Fruit fly (Drosophila melanogaster) whole organism, adult: ENCODE results near the gene p-cup.

ENCODE experiments used
- CG11617 ChIP-seq: fragments of 200-800 bp; sonication (Bioruptor generic); optimal IDR thresholded peaks from 2 replicates; lab custom pipeline; 2017; ENCODE audit warnings: mild to moderate bottlenecking, missing biosample characterization, missing genetic modification reagents, missing genetic modification characterization
- CG12768 ChIP-seq: fragments of 200-800 bp; sonication (Bioruptor generic); optimal IDR thresholded peaks from 2 replicates; lab custom pipeline; 2017; ENCODE audit warnings: missing biosample characterization, missing genetic modification characterization, mild to moderate bottlenecking, moderate library complexity, missing genetic modification reagents
- CG14711 ChIP-seq: fragments of 200-800 bp; sonication (Bioruptor generic); optimal IDR thresholded peaks from 2 replicates; lab custom pipeline; 2018; ENCODE audit warnings: missing biosample characterization, mild to moderate bottlenecking, missing genetic modification characterization, moderate library complexity
- CG1620 ChIP-seq: fragments of 200-800 bp; sonication (Bioruptor generic); optimal IDR thresholded peaks from 2 replicates; lab custom pipeline; 2016; ENCODE audit warnings: missing biosample characterization, missing genetic modification characterization
- CG33017 ChIP-seq: fragments of 200-800 bp; sonication (Bioruptor generic); optimal IDR thresholded peaks from 2 replicates; lab custom pipeline; 2018; ENCODE audit warnings: missing biosample characterization, mild to moderate bottlenecking, missing genetic modification characterization, moderate library complexity
- CG5204 ChIP-seq: fragments of 200-800 bp; sonication (Bioruptor generic); optimal IDR thresholded peaks from 2 replicates; lab custom pipeline; 2016; ENCODE audit warnings: missing biosample characterization, missing genetic modification characterization
- CG7045 ChIP-seq: fragments of 200-800 bp; sonication (Bioruptor generic); optimal IDR thresholded peaks from 2 replicates; lab custom pipeline; 2017; ENCODE audit warnings: missing biosample characterization, mild to moderate bottlenecking, missing genetic modification characterization
- CG7101 ChIP-seq: fragments of 200-800 bp; sonication (Bioruptor generic); optimal IDR thresholded peaks from 2 replicates; lab custom pipeline; 2018; ENCODE audit warnings: missing biosample characterization, mild to moderate bottlenecking, missing genetic modification characterization, moderate library complexity
- Clk ChIP-seq: fragments of 200-800 bp; sonication (Bioruptor generic); optimal IDR thresholded peaks from 2 replicates; lab custom pipeline; 2017; ENCODE audit warnings: missing biosample characterization, missing genetic modification characterization
- Crg-1 ChIP-seq: fragments of 200-800 bp; sonication (Bioruptor generic); optimal IDR thresholded peaks from 2 replicates; lab custom pipeline; 2016; ENCODE audit warnings: missing biosample characterization, missing genetic modification characterization
- Hr96 ChIP-seq: fragments of 200-800 bp; sonication (Bioruptor generic); optimal IDR thresholded peaks from 2 replicates; lab custom pipeline; 2016; ENCODE audit warnings: missing biosample characterization, missing genetic modification characterization
- Mnt ChIP-seq: fragments of 200-800 bp; sonication (Bioruptor generic); optimal IDR thresholded peaks from 2 replicates; lab custom pipeline; 2016; ENCODE audit warnings: missing biosample characterization, mild to moderate bottlenecking, missing genetic modification characterization
- bab1 ChIP-seq: fragments of 200-800 bp; sonication (Bioruptor generic); optimal IDR thresholded peaks from 3 replicates; lab custom pipeline; 2019; ENCODE audit warnings: missing biosample characterization, mild to moderate bottlenecking, missing genetic modification characterization, moderate library complexity
- cic ChIP-seq: fragments of 200-800 bp; sonication (Bioruptor generic); optimal IDR thresholded peaks from 2 replicates; lab custom pipeline; 2017; ENCODE audit warnings: missing biosample characterization, mild to moderate bottlenecking, missing genetic modification characterization, moderate library complexity
- cnc ChIP-seq, 2 experiments: fragments of >200 bp; optimal IDR thresholded peaks; 2 replicates each; lab custom pipeline; 2017
- kay ChIP-seq: fragments of 200-800 bp; sonication (Bioruptor generic); peaks from one replicate; lab custom pipeline; 2016; ENCODE audit warnings: missing biosample characterization, missing genetic modification characterization, borderline replicate concordance
- ovo ChIP-seq: fragments of 200-800 bp; sonication (Bioruptor generic); optimal IDR thresholded peaks from 2 replicates; lab custom pipeline; 2016; ENCODE audit warnings: missing biosample characterization, missing genetic modification characterization
- pad ChIP-seq: fragments of 200-800 bp; sonication (Bioruptor generic); optimal IDR thresholded peaks from 3 replicates; lab custom pipeline; 2017; ENCODE audit warnings: missing biosample characterization, missing genetic modification characterization, mild to moderate bottlenecking, moderate library complexity, missing genetic modification reagents
- tj ChIP-seq: fragments of 200-800 bp; sonication (Bioruptor generic); optimal IDR thresholded peaks from 3 replicates; lab custom pipeline; 2017; ENCODE audit warnings: missing biosample characterization, mild to moderate bottlenecking, missing genetic modification characterization, moderate library complexity
- toe ChIP-seq: fragments of 200-800 bp; sonication (Bioruptor generic); optimal IDR thresholded peaks from 2 replicates; lab custom pipeline; 2016; ENCODE audit warnings: missing biosample characterization, missing genetic modification characterization

The p-cup gene

DNA sequence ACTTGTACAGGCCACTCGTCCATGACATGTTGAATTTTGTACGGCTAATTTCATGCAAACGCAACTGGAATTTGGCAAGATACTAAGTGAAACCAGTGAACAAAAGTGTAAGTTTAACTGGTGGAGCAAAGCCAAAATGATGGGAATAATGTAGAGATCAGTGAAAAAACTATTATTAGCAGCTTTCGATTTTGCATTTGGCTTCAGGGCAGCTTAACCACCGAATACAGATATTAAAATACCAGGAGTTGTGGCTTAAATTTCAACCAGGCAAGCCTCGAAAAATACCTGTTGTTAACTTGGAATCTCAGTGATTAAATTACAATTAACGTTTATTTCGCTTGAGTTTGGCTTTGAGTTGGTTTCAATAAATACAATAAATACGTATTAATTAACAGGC lies at the start of gene p-cup:
TSS of gene p-cup (minus strand) at position 101 of the 400 bp plus-strand sequence.
- no peak for TF ChIP-seq ovo (GFP tag; lab: Kevin White, UChicago)
- TF ChIP-seq bab1 (GFP tag; lab: Kevin White, UChicago), result no peak
- no peak for TF ChIP-seq Mnt (GFP tag; lab: Kevin White, UChicago)
- TF ChIP-seq CG11617 (GFP tag; lab: Kevin White, UChicago), result no peak
- TF ChIP-seq CG12768, result no peak
- no peak for TF ChIP-seq kay (GFP tag; lab: Kevin White, UChicago)
- TF ChIP-seq cnc (optimal IDR thresholded peaks at IDR 0.05; lab: Kevin White, UChicago), result no peak
- TF ChIP-seq tj, result no peak
- no peak for TF ChIP-seq CG33017 (tag; lab: Kevin White, UChicago)
- no peak for TF ChIP-seq pad (GFP tag; lab: Kevin White, UChicago)
- no peak for TF ChIP-seq CG7101 (tag; lab: Kevin White, UChicago)
- no peak for TF ChIP-seq CG14711

DNA sequence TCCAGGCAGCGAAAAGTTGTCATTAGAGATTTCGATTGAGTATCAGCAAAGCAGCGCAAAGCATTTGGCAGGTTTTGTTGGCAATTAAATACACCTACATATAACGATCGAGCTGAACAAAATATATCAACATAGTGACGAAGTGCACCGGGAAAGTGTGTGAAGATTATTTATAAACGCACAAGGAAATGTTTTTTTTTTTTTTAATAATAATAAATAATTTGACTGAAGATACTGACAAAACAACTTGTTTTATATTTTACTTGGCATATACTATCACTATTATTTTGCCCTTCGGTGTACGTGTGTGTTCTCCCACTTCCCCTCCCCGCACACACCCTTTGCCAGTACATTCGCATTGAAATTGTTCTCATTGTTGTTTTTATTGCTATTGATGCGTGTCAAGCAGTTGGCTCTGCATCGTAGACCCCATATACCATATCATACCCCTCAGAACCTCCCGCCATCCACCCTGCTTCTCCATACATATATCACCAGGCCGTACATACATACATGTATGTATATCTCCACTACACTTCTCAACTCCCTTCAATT lies 46.7 kb upstream of the p-cup start:
- no peak for TF ChIP-seq bab1 (GFP tag; lab: Kevin White, UChicago)
- no peak for TF ChIP-seq pad (GFP tag; lab: Kevin White, UChicago)

DNA sequence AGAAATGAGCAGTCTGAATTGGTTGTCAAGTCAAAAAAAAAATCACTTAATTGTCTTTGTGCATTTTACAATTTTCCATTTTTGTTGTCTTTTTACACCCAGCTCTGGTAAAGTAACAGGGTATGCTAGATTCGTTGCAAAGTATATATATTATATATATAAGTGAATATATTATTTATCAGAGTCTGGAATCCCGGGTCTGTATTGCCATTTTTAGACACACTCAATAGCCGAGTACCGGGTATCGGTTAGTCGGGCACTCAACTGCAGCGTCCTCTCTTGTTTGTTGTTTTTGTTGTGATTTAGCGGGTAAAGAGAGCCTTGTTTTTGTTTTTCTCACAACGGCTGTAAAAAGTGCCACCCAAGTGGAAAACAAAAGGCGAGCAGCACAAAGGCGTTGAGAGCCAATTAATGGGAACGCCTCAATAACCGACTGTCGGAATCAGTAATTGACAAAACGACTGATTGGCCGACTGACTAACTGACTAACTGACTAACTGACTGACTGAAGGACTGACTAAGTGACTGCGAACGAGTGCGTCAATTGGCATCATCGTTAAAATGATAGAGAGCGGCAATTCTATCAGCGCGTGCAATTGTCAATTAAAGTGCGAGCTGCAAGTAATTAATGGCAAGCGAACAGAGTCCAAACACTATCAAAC lies 45.2 kb upstream of the p-cup start:
- TF ChIP-seq CG14711, result peak; percentile 33
- TF ChIP-seq Clk (GFP tag; lab: Kevin White, UChicago), result no peak
- no peak for TF ChIP-seq CG5204 (GFP tag; lab: Kevin White, UChicago)

DNA sequence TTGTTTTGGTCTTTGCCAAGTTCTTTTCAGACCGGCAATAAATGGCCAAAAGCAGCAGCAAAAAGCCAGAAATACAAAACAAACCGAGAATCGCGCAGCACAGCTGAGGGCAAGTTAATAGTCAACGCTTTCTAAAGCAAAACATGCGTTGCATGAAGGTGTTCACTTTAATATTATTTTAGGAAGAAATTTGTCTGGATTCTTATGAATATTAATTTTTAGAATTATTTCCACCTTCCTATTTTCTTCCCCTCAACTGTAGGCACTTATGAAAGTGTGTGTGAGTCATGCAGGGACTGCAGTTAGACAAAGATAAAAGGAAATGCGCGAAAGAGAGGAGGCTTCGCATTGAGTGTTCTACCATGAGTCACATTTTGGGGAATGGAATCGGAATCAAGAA lies 42.6 kb upstream of the p-cup start:
- no peak for TF ChIP-seq Crg-1 (GFP tag; lab: Kevin White, UChicago)
- no peak for TF ChIP-seq CG1620 (GFP tag; lab: Kevin White, UChicago)
- peak; percentile 75 for TF ChIP-seq CG33017 (tag; lab: Kevin White, UChicago)
- TF ChIP-seq toe (GFP tag; lab: Kevin White, UChicago), result no peak
- no peak for TF ChIP-seq cnc (optimal IDR thresholded peaks at IDR 0.05; lab: Kevin White, UChicago)
- TF ChIP-seq CG12768, result peak; percentile 14
- no peak for TF ChIP-seq ovo (GFP tag; lab: Kevin White, UChicago)
- TF ChIP-seq pad (GFP tag; lab: Kevin White, UChicago), result peak; percentile 30
- peak; percentile 92 for TF ChIP-seq kay (GFP tag; lab: Kevin White, UChicago)
- TF ChIP-seq bab1 (GFP tag; lab: Kevin White, UChicago), result peak; percentile 69
- no peak for TF ChIP-seq cic (GFP tag; lab: Kevin White, UChicago)
- TF ChIP-seq tj, result no peak
- TF ChIP-seq Clk (GFP tag; lab: Kevin White, UChicago), result no peak
- TF ChIP-seq Mnt (GFP tag; lab: Kevin White, UChicago), result peak; percentile 5
- TF ChIP-seq CG7045, result peak; percentile 25
- TF ChIP-seq CG7101 (tag; lab: Kevin White, UChicago), result peak; percentile 85
- peak; percentile 77 for TF ChIP-seq CG14711
- no peak for TF ChIP-seq CG5204 (GFP tag; lab: Kevin White, UChicago)
- TF ChIP-seq Hr96 (GFP tag; lab: Kevin White, UChicago), result peak; percentile 39
- TF ChIP-seq CG11617 (GFP tag; lab: Kevin White, UChicago), result peak; percentile 29

DNA sequence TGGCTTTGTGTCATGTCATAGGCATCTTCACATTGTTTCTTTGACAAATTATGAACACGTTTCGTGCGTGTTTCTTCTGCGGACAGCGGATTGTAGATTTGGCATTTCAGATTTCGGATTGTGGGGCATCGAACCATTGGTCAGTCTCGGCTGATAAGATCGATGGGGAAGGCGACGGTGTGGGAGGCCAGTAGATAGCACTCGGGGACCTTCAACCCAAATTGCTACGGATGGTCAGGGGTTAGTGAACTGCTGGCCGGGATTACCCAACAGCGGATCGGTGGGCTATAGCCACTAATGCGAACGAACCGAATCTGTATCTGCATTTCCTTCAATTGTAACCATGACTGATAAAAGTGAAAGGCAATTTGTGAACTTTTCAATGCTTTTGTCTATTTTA lies 41.9 kb upstream of the p-cup start:
- no peak for TF ChIP-seq Hr96 (GFP tag; lab: Kevin White, UChicago)
- no peak for TF ChIP-seq Crg-1 (GFP tag; lab: Kevin White, UChicago)
- TF ChIP-seq CG11617 (GFP tag; lab: Kevin White, UChicago), result no peak
- TF ChIP-seq ovo (GFP tag; lab: Kevin White, UChicago), result no peak
- no peak for TF ChIP-seq CG7045
- no peak for TF ChIP-seq CG1620 (GFP tag; lab: Kevin White, UChicago)

DNA sequence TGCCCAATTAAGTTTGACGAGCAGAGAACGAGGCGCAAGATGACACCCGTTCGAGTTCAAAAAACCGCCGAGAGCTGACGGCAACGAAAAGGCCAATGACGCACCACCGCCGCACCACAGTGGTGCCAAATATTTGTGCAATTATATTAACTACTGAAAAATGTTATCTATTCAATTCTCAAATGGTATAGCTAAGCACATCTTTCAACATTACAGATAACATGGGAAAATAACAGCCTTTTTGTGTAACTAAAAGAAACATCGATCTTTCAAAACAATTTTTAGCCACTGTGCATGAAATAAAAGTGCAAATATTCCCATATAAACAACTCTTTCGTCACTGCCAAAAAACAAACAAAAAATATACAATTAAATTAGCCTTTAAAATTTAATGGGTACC lies 41.3 kb upstream of the p-cup start:
- TF ChIP-seq CG1620 (GFP tag; lab: Kevin White, UChicago) (no peak), kay (GFP tag; lab: Kevin White, UChicago) (no peak), CG14711 (peak; percentile 18), toe (GFP tag; lab: Kevin White, UChicago) (no peak), Crg-1 (GFP tag; lab: Kevin White, UChicago) (no peak), cnc (optimal IDR thresholded peaks at IDR 0.05; lab: Kevin White, UChicago) (no peak), CG5204 (GFP tag; lab: Kevin White, UChicago) (no peak), Mnt (GFP tag; lab: Kevin White, UChicago) (no peak), CG7101 (tag; lab: Kevin White, UChicago) (no peak), CG11617 (GFP tag; lab: Kevin White, UChicago) (no peak), tj (no peak), pad (GFP tag; lab: Kevin White, UChicago) (no peak), cic (GFP tag; lab: Kevin White, UChicago) (no peak), Clk (GFP tag; lab: Kevin White, UChicago) (no peak), bab1 (GFP tag; lab: Kevin White, UChicago) (peak; percentile 15)
